Worm (Caenorhabditis elegans) whole organism, midembryonic: ENCODE data around the gene Y38H6C.24.

ENCODE experiments used
- cog-1 ChIP-seq: sonication (generic microtip); optimal IDR thresholded peaks from 2 replicates; lab custom pipeline; 2016; ENCODE audit warnings: missing genetic modification characterization, missing compliant biosample characterization
- flt-1 ChIP-seq: fragments of 200-800 bp; sonication (Bioruptor generic); IDR thresholded peaks from 2 replicates; pipeline ENCODE4 v1.3.6; 2022; ENCODE audit warnings: missing genetic modification characterization, missing compliant biosample characterization
- ref-1 ChIP-seq: fragments of 200-800 bp; sonication (Bioruptor generic); conservative IDR thresholded peaks from 2 replicates; pipeline ENCODE4 v1.3.6; 2022; ENCODE audit warnings: missing genetic modification reagents, missing genetic modification characterization, missing compliant biosample characterization
- tab-1 ChIP-seq: fragments of 200-800 bp; sonication (Bioruptor generic); IDR thresholded peaks from 2 replicates; pipeline ENCODE4 v1.3.6; 2022; ENCODE audit warnings: missing genetic modification characterization, missing compliant biosample characterization

- no peak for TF ChIP-seq cog-1 (tag; lab: Kevin White, UChicago)
- TF ChIP-seq ref-1 (GFP tag; lab: Robert Waterston, UW), result no peak
- TF ChIP-seq tab-1 (GFP tag; lab: Robert Waterston, UW), result no peak
- TF ChIP-seq flt-1, result no peak
These were observed 20.8 kb downstream of the Y38H6C.24 start, which contains the start of gene Y38H6C.18 for ce11 chrV:20547048-20547447.
